Fruit fly (Drosophila melanogaster) whole organism, embryonic: ENCODE data around the gene Exn.
A peak's percentile ranks its signal among the peaks of the same experiment; 100 is the strongest.

Experiments used
- Blimp-1 ChIP-seq: fragments of 200-800 bp; sonication (Bioruptor generic); optimal IDR thresholded peaks from 3 replicates; lab custom pipeline; 2018; ENCODE audit warnings: missing biosample characterization, missing genetic modification characterization, mild to moderate bottlenecking, moderate library complexity, missing genetic modification reagents
- CG10543 ChIP-seq: fragments of 200-800 bp; sonication (Bioruptor generic); optimal IDR thresholded peaks from 3 replicates; lab custom pipeline; 2017; ENCODE audit warnings: missing biosample characterization, mild to moderate bottlenecking, missing genetic modification characterization, moderate library complexity
- CG10979 ChIP-seq: fragments of 200-800 bp; sonication (Bioruptor generic); optimal IDR thresholded peaks from 2 replicates; lab custom pipeline; 2018; ENCODE audit warnings: missing biosample characterization, mild to moderate bottlenecking, missing genetic modification characterization, moderate library complexity
- CG11695 ChIP-seq: fragments of 200-800 bp; sonication (Bioruptor generic); IDR thresholded peaks from 3 replicates; pipeline ENCODE4 v1.3.6; 2022; ENCODE audit warnings: missing biosample characterization, missing genetic modification characterization
- CG11723 ChIP-seq: fragments of 200-800 bp; sonication (Bioruptor generic); optimal IDR thresholded peaks from 2 replicates; lab custom pipeline; 2017; ENCODE audit warnings: missing biosample characterization, mild to moderate bottlenecking, missing genetic modification characterization
- CG16813 ChIP-seq: fragments of 200-800 bp; sonication (Bioruptor generic); IDR thresholded peaks from 3 replicates; pipeline ENCODE4 v1.3.6; 2022; ENCODE audit warnings: missing biosample characterization, missing genetic modification characterization; ENCODE audit not compliant: partially characterized antibody
- CG17361 ChIP-seq: fragments of 200-800 bp; sonication (Bioruptor generic); IDR thresholded peaks from 3 replicates; pipeline ENCODE4 v1.3.6; 2022; ENCODE audit warnings: missing biosample characterization, missing genetic modification characterization
- CG18011 ChIP-seq: fragments of 200-800 bp; sonication (Bioruptor generic); optimal IDR thresholded peaks from 2 replicates; lab custom pipeline; 2017; ENCODE audit warnings: missing biosample characterization, missing genetic modification characterization, mild to moderate bottlenecking, moderate library complexity, missing genotype
- CG18262 ChIP-seq: fragments of 200-800 bp; optimal IDR thresholded peaks from 3 replicates; lab custom pipeline; 2019; ENCODE audit warnings: missing biosample characterization, mild to moderate bottlenecking, missing genetic modification characterization, moderate library complexity
- CG2202 ChIP-seq: fragments of 200-800 bp; sonication (Bioruptor generic); optimal IDR thresholded peaks from 2 replicates; lab custom pipeline; 2018; ENCODE audit warnings: missing biosample characterization, mild to moderate bottlenecking, missing genetic modification characterization
- CG31365 ChIP-seq: fragments of 200-800 bp; sonication (Bioruptor generic); optimal IDR thresholded peaks from 2 replicates; lab custom pipeline; 2018; ENCODE audit warnings: missing biosample characterization, mild to moderate bottlenecking, missing genetic modification characterization
- CG33213 ChIP-seq: fragments of 200-800 bp; sonication (Bioruptor generic); optimal IDR thresholded peaks from 3 replicates; lab custom pipeline; 2016; ENCODE audit warnings: missing biosample characterization, missing genetic modification characterization
- CG33557 ChIP-seq: fragments of 200-800 bp; sonication (Bioruptor generic); optimal IDR thresholded peaks from 2 replicates; lab custom pipeline; 2019; ENCODE audit warnings: missing biosample characterization, mild to moderate bottlenecking, missing genetic modification characterization, moderate library complexity
- CG34422 ChIP-seq: fragments of 200-800 bp; sonication (Bioruptor generic); IDR thresholded peaks from 3 replicates; pipeline ENCODE4 v1.3.6; 2022; ENCODE audit warnings: missing biosample characterization, missing genetic modification characterization
- CG7963 ChIP-seq: fragments of 200-800 bp; sonication (Bioruptor generic); IDR thresholded peaks from 3 replicates; pipeline ENCODE4 v1.3.6; 2022; ENCODE audit warnings: missing biosample characterization, missing genetic modification characterization; ENCODE audit not compliant: partially characterized antibody
- CG8290 ChIP-seq, 3 experiments: fragments of 200-800 bp; sonication (Bioruptor generic); optimal IDR thresholded peaks; 2 replicates each; lab custom pipeline; 2016 to 2019; ENCODE audit warnings: missing biosample characterization in 3 of 3, missing genetic modification characterization in 3 of 3, mild to moderate bottlenecking in 2 of 3, moderate library complexity in 1 of 3
- CrebB ChIP-seq: fragments of 200-800 bp; sonication (Bioruptor generic); optimal IDR thresholded peaks from 3 replicates; lab custom pipeline; 2018; ENCODE audit warnings: missing biosample characterization, mild to moderate bottlenecking, missing genetic modification characterization
- D ChIP-seq, 2 experiments: fragments of 200-800 bp in 1 of 2; fragments of >200 bp in 1 of 2; sonication (Bioruptor generic) in 1 of 2; optimal IDR thresholded peaks; 2 replicates in 1 of 2; 3 replicates in 1 of 2; lab custom pipeline; 2017; ENCODE audit warnings: mild to moderate bottlenecking in 1 of 2, missing biosample characterization in 1 of 2, missing genetic modification characterization in 1 of 2, missing genetic modification reagents in 1 of 2
- Deaf1 ChIP-seq: fragments of 200-800 bp; optimal IDR thresholded peaks from 3 replicates; lab custom pipeline; 2019; ENCODE audit warnings: missing biosample characterization, mild to moderate bottlenecking, missing genetic modification characterization, moderate library complexity
- Dll ChIP-seq: fragments of 200-800 bp; sonication (Bioruptor generic); IDR thresholded peaks from 4 replicates; pipeline ENCODE4 v1.3.6; 2022; ENCODE audit warnings: missing biosample characterization, missing genetic modification characterization; ENCODE audit not compliant: partially characterized antibody
- Ets65A ChIP-seq: fragments of 200-800 bp; sonication (Bioruptor generic); peaks from one replicate; lab custom pipeline; 2016; ENCODE audit warnings: missing biosample characterization, missing genetic modification characterization
- HLH3B ChIP-seq: fragments of 200-800 bp; sonication (Bioruptor generic); IDR thresholded peaks from 2 replicates; pipeline ENCODE4 v1.3.6; 2022; ENCODE audit warnings: missing biosample characterization, missing genetic modification characterization
- Lhr ChIP-seq: fragments of 200-800 bp; sonication (Bioruptor generic); optimal IDR thresholded peaks from 3 replicates; lab custom pipeline; 2017; ENCODE audit warnings: mild to moderate bottlenecking, missing biosample characterization, missing genetic modification reagents, missing genetic modification characterization
- Med ChIP-seq: fragments of 200-800 bp; sonication (Bioruptor generic); peaks from one replicate; lab custom pipeline; 2016; ENCODE audit warnings: missing biosample characterization, missing genetic modification characterization, mild to moderate bottlenecking, inconsistent platforms, moderate library complexity
- NC2β ChIP-seq: fragments of 200-800 bp; sonication (Bioruptor generic); optimal IDR thresholded peaks from 2 replicates; lab custom pipeline; 2016; ENCODE audit warnings: missing biosample characterization, missing genetic modification characterization
- Poxn ChIP-seq: fragments of 200-800 bp; sonication (Bioruptor generic); IDR thresholded peaks from 2 replicates; pipeline ENCODE4 v1.3.6; 2022; ENCODE audit warnings: missing biosample characterization, missing genetic modification characterization
- Rfx ChIP-seq: fragments of 200-800 bp; sonication (Bioruptor generic); IDR thresholded peaks from 2 replicates; pipeline ENCODE4 v1.3.6; 2022; ENCODE audit warnings: missing biosample characterization, missing genetic modification characterization
- Trl ChIP-seq, 3 experiments: fragments of >200 bp in 2 of 3; fragments of 200-800 bp in 1 of 3; sonication (Bioruptor generic) in 1 of 3; optimal IDR thresholded peaks; 2 replicates in 1 of 3; 3 replicates in 2 of 3; lab custom pipeline; 2016 to 2017; ENCODE audit warnings: missing biosample characterization in 1 of 3, missing genetic modification characterization in 1 of 3
- ash1 ChIP-seq: fragments of 200-800 bp; sonication (Bioruptor generic); optimal IDR thresholded peaks from 2 replicates; lab custom pipeline; 2018; ENCODE audit warnings: missing biosample characterization, mild to moderate bottlenecking, missing genetic modification characterization
- bsh ChIP-seq, 2 experiments: fragments of 200-800 bp; sonication (Bioruptor generic); optimal IDR thresholded peaks; 2 replicates each; lab custom pipeline; 2017 to 2018; ENCODE audit warnings: mild to moderate bottlenecking in 2 of 2, missing biosample characterization in 2 of 2, missing genetic modification characterization in 2 of 2, moderate library complexity in 1 of 2
- chinmo ChIP-seq: fragments of 200-800 bp; sonication (Bioruptor generic); IDR thresholded peaks from 4 replicates; pipeline ENCODE4 v1.3.6; 2022; ENCODE audit warnings: missing biosample characterization, missing genetic modification characterization; ENCODE audit not compliant: partially characterized antibody
- dati ChIP-seq: fragments of 200-800 bp; sonication (Bioruptor generic); IDR thresholded peaks from 2 replicates; pipeline ENCODE4 v1.3.6; 2022; ENCODE audit warnings: missing biosample characterization, missing genetic modification characterization
- fu2 ChIP-seq: fragments of 200-800 bp; sonication (Bioruptor generic); optimal IDR thresholded peaks from 2 replicates; lab custom pipeline; 2016; ENCODE audit warnings: missing biosample characterization, missing genetic modification characterization
- gce ChIP-seq: fragments of 200-800 bp; sonication (Bioruptor generic); IDR thresholded peaks from 3 replicates; pipeline ENCODE4 v1.3.6; 2022; ENCODE audit warnings: missing biosample characterization, missing genetic modification characterization
- knrl ChIP-seq: fragments of 200-800 bp; sonication (Bioruptor generic); IDR thresholded peaks from 3 replicates; pipeline ENCODE4 v1.3.6; 2022; ENCODE audit warnings: missing biosample characterization, missing genetic modification characterization; ENCODE audit not compliant: partially characterized antibody
- psq ChIP-seq: fragments of 200-800 bp; sonication (Bioruptor generic); optimal IDR thresholded peaks from 2 replicates; lab custom pipeline; 2017; ENCODE audit warnings: missing biosample characterization, missing genetic modification characterization
- pzg ChIP-seq: fragments of 200-800 bp; sonication (Bioruptor generic); optimal IDR thresholded peaks from 3 replicates; lab custom pipeline; 2018; ENCODE audit warnings: missing biosample characterization, mild to moderate bottlenecking, missing genetic modification characterization, moderate library complexity
- sc ChIP-seq, 3 experiments: fragments of >200 bp in 2 of 3; fragments of 200-800 bp in 1 of 3; sonication (Bioruptor generic) in 1 of 3; optimal IDR thresholded peaks; 2 replicates in 2 of 3; 3 replicates in 1 of 3; lab custom pipeline; 2017; ENCODE audit warnings: mild to moderate bottlenecking in 1 of 3, missing biosample characterization in 1 of 3, missing genetic modification characterization in 1 of 3, missing genetic modification reagents in 1 of 3
- sens ChIP-seq: fragments of 200-800 bp; sonication (Bioruptor generic); peaks from one replicate; lab custom pipeline; 2016; ENCODE audit warnings: missing biosample characterization, missing genetic modification characterization
- seq ChIP-seq: fragments of 200-800 bp; sonication (Bioruptor generic); IDR thresholded peaks from 2 replicates; pipeline ENCODE4 v1.3.6; 2022; ENCODE audit warnings: missing biosample characterization, missing genetic modification characterization
- sob ChIP-seq: fragments of 200-800 bp; sonication (Bioruptor generic); IDR thresholded peaks from 2 replicates; pipeline ENCODE4 v1.3.6; 2022; ENCODE audit warnings: missing biosample characterization, missing genetic modification characterization
- sqz ChIP-seq: fragments of 200-800 bp; sonication (Bioruptor generic); optimal IDR thresholded peaks from 3 replicates; lab custom pipeline; 2018; ENCODE audit warnings: missing biosample characterization, mild to moderate bottlenecking, missing genetic modification characterization
- trem ChIP-seq: fragments of 200-800 bp; optimal IDR thresholded peaks from 3 replicates; lab custom pipeline; 2019; ENCODE audit warnings: missing biosample characterization, mild to moderate bottlenecking, missing genetic modification characterization, moderate library complexity
- tup ChIP-seq: fragments of 200-800 bp; sonication (Bioruptor generic); optimal IDR thresholded peaks from 2 replicates; lab custom pipeline; 2016; ENCODE audit warnings: missing biosample characterization, mild to moderate bottlenecking, missing genetic modification characterization, moderate library complexity
- usp ChIP-seq: fragments of >200 bp; optimal IDR thresholded peaks from 2 replicates; lab custom pipeline; 2017; ENCODE audit warnings: missing biosample characterization, missing genetic modification characterization
- wek ChIP-seq: fragments of 200-800 bp; sonication (Bioruptor generic); optimal IDR thresholded peaks from 3 replicates; lab custom pipeline; 2018; ENCODE audit warnings: missing biosample characterization, mild to moderate bottlenecking, missing genetic modification characterization, moderate library complexity

The Exn gene

dm6 chr3L:17027310-17027709 lies 57.5 kb downstream of the Exn start, which contains the start of gene CG7730 (continued):
- TF ChIP-seq CG18011 (GFP tag; lab: Kevin White, UChicago) (no peak), gce (GFP tag; lab: Robert Waterston, UW) (no peak), Ets65A (no peak), pzg (peak; percentile 2), NC2β (GFP tag; lab: Kevin White, UChicago) (no peak), CG10543 (GFP tag; lab: Kevin White, UChicago) (no peak), knrl (peak; percentile 18; the same call in 1 of the 3 replicates), CG16813 (GFP tag; lab: Robert Waterston, UW) (peak; percentile 40; the same call in 1 of the 3 replicates), sob (GFP tag; lab: Robert Waterston, UW) (no peak), CG7963 (GFP tag; lab: Robert Waterston, UW) (peak; percentile 48; the same call in 1 of the 3 replicates), CG31365 (tag; lab: Kevin White, UChicago) (no peak), HLH3B (GFP tag; lab: Robert Waterston, UW) (no peak), Lhr (GFP tag; lab: Kevin White, UChicago) (no peak), CG33213 (GFP tag; lab: Kevin White, UChicago) (no peak)

- TF ChIP-seq seq (no peak), CG11695 (0 out of 3 replicates have a peak, but pooled peaks have one; percentile 15), Trl (optimal IDR thresholded peaks at IDR 0.05; lab: Kevin White, UChicago) (peak; percentile 60 to 76), Trl (GFP tag; optimal IDR thresholded peaks at IDR 0.05; lab: Kevin White, UChicago) (no peak), ash1 (GFP tag; lab: Kevin White, UChicago) (no peak), trem (no peak), Deaf1 (peak; percentile 94), Blimp-1 (GFP tag; lab: Kevin White, UChicago) (peak; percentile 1), Lhr (GFP tag; lab: Kevin White, UChicago) (no peak), dati (no peak), CG34422 (GFP tag; lab: Robert Waterston, UW) (0 out of 3 replicates have a peak, but pooled peaks have one; percentile 23), HLH3B (GFP tag; lab: Robert Waterston, UW) (no peak), CG8290 (GFP tag; optimal IDR thresholded peaks at IDR 0.05; lab: Kevin White, UChicago) (no peak), CG8290 (tag; optimal IDR thresholded peaks at IDR 0.05; lab: Kevin White, UChicago) (no peak), sens (GFP tag; lab: Kevin White, UChicago) (peak; percentile 9), chinmo (peak; percentile 74; the same call in 1 of the 4 replicates), Rfx (0 out of 2 replicates have a peak, but pooled peaks have one; percentile 17), Med (GFP tag; lab: Kevin White, UChicago) (peak; percentile 72), wek (GFP tag; lab: Kevin White, UChicago) (no peak), psq (GFP tag; lab: Kevin White, UChicago) (no peak), D (optimal IDR thresholded peaks at IDR 0.05; lab: Kevin White, UChicago) (no peak), D (GFP tag; optimal IDR thresholded peaks at IDR 0.05; lab: Kevin White, UChicago) (no peak), tup (GFP tag; lab: Kevin White, UChicago) (no peak), fu2 (GFP tag; lab: Kevin White, UChicago) (no peak)
Observed at dm6 chr3L:17031971-17032370, 62.2 kb downstream of the Exn start, which contains the start of gene Ilp8. Gene Ilp8 (minus strand): TSS chr3L:17032080.

- TF ChIP-seq Dll (GFP tag; lab: Robert Waterston, UW) (no peak), trem (peak; percentile 25), CG33557 (GFP tag; lab: Kevin White, UChicago) (peak; percentile 86), CG11723 (GFP tag; lab: Kevin White, UChicago) (no peak), CG10979 (tag; lab: Kevin White, UChicago) (peak; percentile 18), Poxn (GFP tag; lab: Robert Waterston, UW) (no peak), bsh (GFP tag; optimal IDR thresholded peaks at IDR 0.05; lab: Kevin White, UChicago) (peak in 1 of 2 experiments; percentile 69), sc (optimal IDR thresholded peaks at IDR 0.05; lab: Kevin White, UChicago) (no peak), sc (GFP tag; optimal IDR thresholded peaks at IDR 0.05; lab: Kevin White, UChicago) (peak; percentile 33), CrebB (tag; lab: Kevin White, UChicago) (no peak), CG18262 (tag; lab: Kevin White, UChicago) (peak; percentile 42), CG17361 (peak; percentile 41; the same call in 1 of the 3 replicates), usp (GFP tag; lab: Kevin White, UChicago) (no peak), Ets65A (no peak), CG2202 (peak; percentile 41), sqz (GFP tag; lab: Kevin White, UChicago) (peak; percentile 17)
Observed at dm6 chr3L:17033309-17033708, 63.5 kb downstream of the Exn start.
